Worm (Caenorhabditis elegans): ENCODE results near the gene C24A3.9.

C24A3.9 gene

ce11 chrX:8961120-8961834, 49.0 kb downstream of the C24A3.9 start, which contains the start of gene aexr-3 (continued):
- TF ChIP-seq nhr-12 (tag; optimal IDR thresholded peaks at IDR 0.05) (no peak), isw-1 (GFP tag; IDR thresholded peaks at IDR 0.05) (no peak), nhr-47 (tag; optimal IDR thresholded peaks at IDR 0.05) (peak; percentile 55), egl-13 (tag; optimal IDR thresholded peaks at IDR 0.05) (no peak), nhr-237 (tag; optimal IDR thresholded peaks at IDR 0.05) (no peak), tlp-1 (tag; optimal IDR thresholded peaks at IDR 0.05) (no peak), C34B4.2 (tag; optimal IDR thresholded peaks at IDR 0.05) (no peak), C16A3.4 (tag; optimal IDR thresholded peaks at IDR 0.05) (no peak), ceh-8 (GFP tag; optimal IDR thresholded peaks at IDR 0.05) (no peak), ama-1 (optimal IDR thresholded peaks at IDR 0.05) (no peak), irx-1 (tag; optimal IDR thresholded peaks at IDR 0.05) (no peak), alr-1 (tag; optimal IDR thresholded peaks at IDR 0.05; ENCODE audit: borderline replicate concordance) (no peak), dsc-1 (tag; optimal IDR thresholded peaks at IDR 0.05) (peak; percentile 94), unc-62 (GFP tag; optimal IDR thresholded peaks at IDR 0.05) (no peak)

All from whole organism, L1 larva.